Fruit fly (Drosophila melanogaster): ENCODE results near the gene mub.
A peak's percentile ranks its signal among the peaks of the same experiment; 100 is the strongest.

mub gene

dm6 chr3L:21934462-21934861, 89.9 kb downstream of the mub start, which contains the start of gene SLC22A (continued):
- TF ChIP-seq CG8290 (GFP tag; optimal IDR thresholded peaks at IDR 0.05) (no peak), CG8290 (tag; optimal IDR thresholded peaks at IDR 0.05) (peak in 1 of 2 experiments; percentile 2), Dbx (GFP tag; IDR thresholded peaks at IDR 0.05) (0 out of 3 replicates have a peak, but pooled peaks have one; percentile 23), CG34376 (GFP tag; optimal IDR thresholded peaks at IDR 0.05) (peak; percentile 43)

dm6 chr3L:21936152-21936551, 91.6 kb downstream of the mub start:
- peak; percentile 36 for TF ChIP-seq CG1233 (GFP tag; optimal IDR thresholded peaks at IDR 0.05)
- TF ChIP-seq ro (GFP tag; IDR thresholded peaks at IDR 0.05) = no peak
- peak; percentile 31 for TF ChIP-seq mirr (GFP tag; optimal IDR thresholded peaks at IDR 0.05)
- TF ChIP-seq exex (tag; optimal IDR thresholded peaks at IDR 0.05) = peak; percentile 72
- TF ChIP-seq ase (GFP tag; IDR thresholded peaks at IDR 0.05) = no peak
- no peak for TF ChIP-seq pros (GFP tag; optimal IDR thresholded peaks at IDR 0.05)
- peak; percentile 97 for TF ChIP-seq CG8281 (tag; optimal IDR thresholded peaks at IDR 0.05)
- TF ChIP-seq Med (GFP tag) = peak; percentile 57
- no peak for TF ChIP-seq HmgD (GFP tag; optimal IDR thresholded peaks at IDR 0.05)
- TF ChIP-seq CG4617 (GFP tag; optimal IDR thresholded peaks at IDR 0.05; ENCODE audit: borderline replicate concordance) = no peak
- TF ChIP-seq Bgb (GFP tag; IDR thresholded peaks at IDR 0.05; ENCODE audit: partially characterized antibody) = no peak
- TF ChIP-seq CG7372 (GFP tag; IDR thresholded peaks at IDR 0.05) = 0 out of 2 replicates have a peak, but pooled peaks have one; percentile 10
- no peak for TF ChIP-seq CG7928 (GFP tag; optimal IDR thresholded peaks at IDR 0.05)
- no peak for TF ChIP-seq MBD-R2 (GFP tag; IDR thresholded peaks at IDR 0.05)
- no peak for TF ChIP-seq Doc3 (GFP tag; IDR thresholded peaks at IDR 0.05; ENCODE audit: partially characterized antibody)
- TF ChIP-seq sd (tag; optimal IDR thresholded peaks at IDR 0.05) = peak; percentile 53

dm6 chr3L:21941615-21942259, 97.1 kb downstream of the mub start, which contains the start of the genes PolH and CG14562:
PolH (minus strand) TSS chr3L:21941812.
CG14562 (plus strand) TSS chr3L:21942221.
- TF ChIP-seq kni (GFP tag; optimal IDR thresholded peaks at IDR 0.05) (no peak), nmo (GFP tag; optimal IDR thresholded peaks at IDR 0.05) (peak; percentile 38), CG2889 (GFP tag; IDR thresholded peaks at IDR 0.05) (no peak), Abd-B (GFP tag; optimal IDR thresholded peaks at IDR 0.05) (peak; percentile 19), psq (GFP tag; optimal IDR thresholded peaks at IDR 0.05) (no peak), trem (tag; optimal IDR thresholded peaks at IDR 0.05) (peak; percentile 41), gfzf (GFP tag; optimal IDR thresholded peaks at IDR 0.05) (peak; percentile 75), CG2712 (tag; optimal IDR thresholded peaks at IDR 0.05) (peak; percentile 10), E2f2 (GFP tag; IDR thresholded peaks at IDR 0.05) (peak; percentile 75), BEAF-32 (GFP tag; optimal IDR thresholded peaks at IDR 0.05) (peak; percentile 37), Dp (GFP tag; optimal IDR thresholded peaks at IDR 0.05) (peak; percentile 72), CG2116 (GFP tag; optimal IDR thresholded peaks at IDR 0.05) (peak; percentile 24), Nf-YB (GFP tag; optimal IDR thresholded peaks at IDR 0.05) (peak; percentile 38), NK7.1 (GFP tag; optimal IDR thresholded peaks at IDR 0.05) (no peak), pzg (GFP tag; optimal IDR thresholded peaks at IDR 0.05) (peak; percentile 23), CG30020 (tag; optimal IDR thresholded peaks at IDR 0.05) (peak; percentile 39), Opbp (GFP tag; IDR thresholded peaks at IDR 0.05; ENCODE audit: partially characterized antibody) (0 out of 3 replicates have a peak, but pooled peaks have one; percentile 23), MBD-R2 (GFP tag; IDR thresholded peaks at IDR 0.05) (peak; percentile 29), CG15514 (GFP tag; optimal IDR thresholded peaks at IDR 0.05) (peak; percentile 3), Dip3 (GFP tag; optimal IDR thresholded peaks at IDR 0.05) (no peak), Eip74EF (GFP tag; optimal IDR thresholded peaks at IDR 0.05) (no peak), stwl (tag; optimal IDR thresholded peaks at IDR 0.05) (peak; percentile 30), Tbp (GFP tag; optimal IDR thresholded peaks at IDR 0.05) (no peak), CG9437 (GFP tag; optimal IDR thresholded peaks at IDR 0.05) (peak; percentile 21), CG14710 (tag; optimal IDR thresholded peaks at IDR 0.05) (peak; percentile 74), phol (tag; optimal IDR thresholded peaks at IDR 0.05) (peak; percentile 36), CG3847 (GFP tag; IDR thresholded peaks at IDR 0.05) (no peak), CoRest (tag; optimal IDR thresholded peaks at IDR 0.05) (peak; percentile 46)

Data from whole organism, embryonic.